Worm (Caenorhabditis elegans): ENCODE results near the gene C06H5.12.

ce11 chrV:17938978-17939377, 44.4 kb downstream of the C06H5.12 start:
- no peak for TF ChIP-seq elt-3 (tag; optimal IDR thresholded peaks at IDR 0.05)
- TF ChIP-seq mab-5 (tag; optimal IDR thresholded peaks at IDR 0.05), result no peak

All from whole organism, mixed stage, embryonic.